Worm (Caenorhabditis elegans) whole organism, L2 larva: ENCODE measurements around the gene R10D12.13.

Experiments used
- F13H6.1 ChIP-seq: sonication (generic microtip); optimal IDR thresholded peaks from 2 replicates; lab custom pipeline; 2016; ENCODE audit warnings: missing genetic modification characterization, missing compliant biosample characterization
- R02D3.7 ChIP-seq: fragments of 150-350 bp; optimal IDR thresholded peaks from 2 replicates; lab custom pipeline; 2014; ENCODE audit warnings: missing biosample characterization, missing genetic modification characterization
- Y55F3AM.14 ChIP-seq: fragments of 200-800 bp; sonication (Bioruptor generic); optimal IDR thresholded peaks from 2 replicates; lab custom pipeline; 2018; ENCODE audit warnings: mild to moderate bottlenecking, missing genetic modification characterization, missing compliant biosample characterization
- alr-1 ChIP-seq: fragments of 150-350 bp; optimal IDR thresholded peaks from 2 replicates; lab custom pipeline; 2014; ENCODE audit warnings: missing biosample characterization, missing genetic modification characterization
- ama-1 ChIP-seq: fragments of 150-350 bp; optimal IDR thresholded peaks from 2 replicates; lab custom pipeline; 2018; ENCODE audit warnings: inconsistent platforms
- blmp-1 ChIP-seq: sonication (generic microtip); optimal IDR thresholded peaks from 2 replicates; lab custom pipeline; 2017; ENCODE audit warnings: missing genetic modification characterization, mild to moderate bottlenecking, missing compliant biosample characterization, antibody characterized with exemption, moderate library complexity; ENCODE audit not compliant: insufficient read depth
- ceh-82 ChIP-seq: fragments of 150-350 bp; optimal IDR thresholded peaks from 2 replicates; lab custom pipeline; 2014; ENCODE audit warnings: missing biosample characterization, missing genetic modification characterization
- crh-2 ChIP-seq: sonication (generic microtip); optimal IDR thresholded peaks from 2 replicates; lab custom pipeline; 2017; ENCODE audit warnings: missing biosample characterization, missing genetic modification characterization
- dmd-4 ChIP-seq: sonication (generic microtip); optimal IDR thresholded peaks from 2 replicates; lab custom pipeline; 2017; ENCODE audit warnings: missing biosample characterization, missing genetic modification characterization
- egl-27 ChIP-seq: sonication (generic microtip); optimal IDR thresholded peaks from 3 replicates; lab custom pipeline; 2017; ENCODE audit warnings: missing biosample characterization, missing genetic modification reagents, missing genetic modification characterization
- elt-1 ChIP-seq: fragments of 150-350 bp; optimal IDR thresholded peaks from 2 replicates; lab custom pipeline; 2014; ENCODE audit warnings: missing biosample characterization, missing genetic modification characterization
- elt-3 ChIP-seq: sonication (generic microtip); optimal IDR thresholded peaks from 2 replicates; lab custom pipeline; 2017; ENCODE audit warnings: missing biosample characterization, missing genetic modification characterization
- fos-1 ChIP-seq: fragments of 150-350 bp; optimal IDR thresholded peaks from 2 replicates; lab custom pipeline; 2014; ENCODE audit warnings: missing biosample characterization, missing genetic modification characterization
- gmeb-1 ChIP-seq: fragments of 150-350 bp; optimal IDR thresholded peaks from 2 replicates; lab custom pipeline; 2014; ENCODE audit warnings: missing biosample characterization, missing genetic modification characterization
- lin-11 ChIP-seq: fragments of 150-350 bp; sonication (generic microtip); optimal IDR thresholded peaks from 2 replicates; lab custom pipeline; 2014; ENCODE audit warnings: missing biosample characterization, missing genetic modification characterization, inconsistent platforms, mixed read lengths
- lin-13 ChIP-seq: fragments of 150-350 bp; optimal IDR thresholded peaks from 2 replicates; lab custom pipeline; 2014; ENCODE audit warnings: missing biosample characterization, missing genetic modification reagents, missing genetic modification characterization
- lsy-2 ChIP-seq, 2 experiments: fragments of 150-350 bp in 1 of 2; sonication (generic microtip) in 1 of 2; optimal IDR thresholded peaks; 2 replicates each; lab custom pipeline; 2014 to 2017; ENCODE audit warnings: missing biosample characterization in 2 of 2, missing genetic modification characterization in 2 of 2
- mab-5 ChIP-seq: fragments of 150-350 bp; optimal IDR thresholded peaks from 2 replicates; lab custom pipeline; 2014; ENCODE audit warnings: missing biosample characterization, missing genetic modification characterization
- mbf-1 ChIP-seq: sonication (generic microtip); optimal IDR thresholded peaks from 2 replicates; lab custom pipeline; 2017; ENCODE audit warnings: missing biosample characterization, missing genetic modification characterization
- mdl-1 ChIP-seq, 2 experiments: fragments of 150-350 bp in 1 of 2; sonication (generic microtip) in 1 of 2; optimal IDR thresholded peaks; 2 replicates each; lab custom pipeline; 2017; ENCODE audit warnings: missing biosample characterization in 2 of 2, missing genetic modification characterization in 2 of 2
- nhr-10 ChIP-seq: sonication (generic microtip); optimal IDR thresholded peaks from 2 replicates; lab custom pipeline; 2017; ENCODE audit warnings: missing biosample characterization, missing genetic modification characterization
- nhr-11 ChIP-seq: fragments of 150-350 bp; optimal IDR thresholded peaks from 2 replicates; lab custom pipeline; 2014; ENCODE audit warnings: missing biosample characterization, missing genetic modification characterization
- nhr-129 ChIP-seq: fragments of 150-350 bp; optimal IDR thresholded peaks from 2 replicates; lab custom pipeline; 2014; ENCODE audit warnings: missing biosample characterization, missing genetic modification characterization
- nhr-21 ChIP-seq: fragments of 150-350 bp; optimal IDR thresholded peaks from 2 replicates; lab custom pipeline; 2014; ENCODE audit warnings: missing biosample characterization, missing genetic modification characterization
- nhr-6 ChIP-seq: fragments of 150-350 bp; optimal IDR thresholded peaks from 2 replicates; lab custom pipeline; 2014; ENCODE audit warnings: missing biosample characterization, missing genetic modification characterization
- nhr-77 ChIP-seq: fragments of 150-350 bp; optimal IDR thresholded peaks from 2 replicates; lab custom pipeline; 2014; ENCODE audit warnings: missing biosample characterization, missing genetic modification characterization
- sem-4 ChIP-seq: fragments of 150-350 bp; optimal IDR thresholded peaks from 2 replicates; lab custom pipeline; 2014; ENCODE audit warnings: missing biosample characterization, missing genetic modification reagents, missing genetic modification characterization
- sma-9 ChIP-seq, 2 experiments: fragments of 150-350 bp in 1 of 2; sonication (generic microtip) in 1 of 2; optimal IDR thresholded peaks; 2 replicates each; lab custom pipeline; 2014 to 2016; ENCODE audit warnings: missing genetic modification characterization in 2 of 2, mild to moderate bottlenecking in 1 of 2, missing biosample characterization in 1 of 2, missing compliant biosample characterization in 1 of 2, missing genetic modification reagents in 1 of 2, moderate library complexity in 1 of 2
- snpc-4 ChIP-seq: fragments of 150-350 bp; optimal IDR thresholded peaks from 2 replicates; lab custom pipeline; 2014; ENCODE audit warnings: missing biosample characterization, missing genetic modification characterization
- unc-62 ChIP-seq: fragments of 150-350 bp; optimal IDR thresholded peaks from 2 replicates; lab custom pipeline; 2014; ENCODE audit warnings: missing biosample characterization, missing genetic modification reagents, missing genetic modification characterization
- zag-1 ChIP-seq: fragments of 150-350 bp; optimal IDR thresholded peaks from 2 replicates; lab custom pipeline; 2014; ENCODE audit warnings: missing biosample characterization, missing genetic modification characterization
- ztf-1 ChIP-seq: fragments of 200-800 bp; sonication (Bioruptor generic); conservative IDR thresholded peaks from 2 replicates; pipeline ENCODE4 v1.3.6; 2022; ENCODE audit warnings: missing genetic modification characterization, missing compliant biosample characterization
- ztf-11 ChIP-seq: sonication (generic microtip); optimal IDR thresholded peaks from 2 replicates; lab custom pipeline; 2017; ENCODE audit warnings: missing biosample characterization, missing genetic modification characterization
- ztf-4 ChIP-seq: fragments of 150-350 bp; optimal IDR thresholded peaks from 2 replicates; lab custom pipeline; 2014; ENCODE audit warnings: missing biosample characterization, missing genetic modification characterization

The R10D12.13 gene

ce11 chrV:13981677-13982076 is 19.5 kb downstream of the R10D12.13 start:
- TF ChIP-seq ztf-4 (tag; lab: Kevin White, UChicago) (no peak), nhr-11 (no peak), ceh-82 (tag; lab: Kevin White, UChicago) (no peak), nhr-6 (tag; lab: Kevin White, UChicago) (no peak), mdl-1 (tag; optimal IDR thresholded peaks at IDR 0.05; lab: Kevin White, UChicago) (no peak), egl-27 (no peak), ztf-1 (no peak), mbf-1 (no peak), gmeb-1 (tag; lab: Kevin White, UChicago) (no peak), unc-62 (GFP tag; lab: Kevin White, UChicago) (no peak)
- TF ChIP-seq, all 48 proteins: peak for 0

ce11 chrV:13984828-13985227 is 22.6 kb downstream of the R10D12.13 start, which contains the start of gene end-1:
TSS of gene end-1 (plus strand) at chrV:13985128.
- TF ChIP-seq mab-5 (tag; lab: Kevin White, UChicago): no peak
- TF ChIP-seq sem-4 (tag; lab: Kevin White, UChicago): no peak
- no peak for TF ChIP-seq nhr-77 (tag; lab: Kevin White, UChicago)
- TF ChIP-seq nhr-6 (tag; lab: Kevin White, UChicago): no peak
- TF ChIP-seq lin-11 (tag; lab: Kevin White, UChicago): no peak
- no peak for TF ChIP-seq lin-13 (GFP tag; lab: Kevin White, UChicago)
- TF ChIP-seq zag-1: no peak
- no peak for TF ChIP-seq blmp-1 (tag; lab: Kevin White, UChicago)
- TF ChIP-seq elt-1 (tag; lab: Kevin White, UChicago): no peak
- TF ChIP-seq egl-27: no peak

ce11 chrV:13986823-13987222 is 24.6 kb downstream of the R10D12.13 start:
- peak; percentile 71 for TF ChIP-seq fos-1 (tag; lab: Kevin White, UChicago)
- TF ChIP-seq dmd-4 (tag; lab: Kevin White, UChicago): no peak
- no peak for TF ChIP-seq Y55F3AM.14 (GFP tag; lab: Kevin White, UChicago)
- TF ChIP-seq elt-3 (tag; lab: Kevin White, UChicago): no peak
- peak; percentile 32 for TF ChIP-seq crh-2 (tag; lab: Kevin White, UChicago)
- no peak for TF ChIP-seq snpc-4

ce11 chrV:13992485-13992884 is 30.3 kb downstream of the R10D12.13 start, which contains the start of gene droe-4:
TSS of gene droe-4 (plus strand) at chrV:13992656.
- TF ChIP-seq lin-13 (GFP tag; lab: Kevin White, UChicago) (no peak), nhr-11 (no peak), alr-1 (tag; lab: Kevin White, UChicago) (no peak), egl-27 (no peak), nhr-10 (tag; lab: Kevin White, UChicago) (no peak), nhr-6 (tag; lab: Kevin White, UChicago) (no peak), gmeb-1 (tag; lab: Kevin White, UChicago) (no peak), lsy-2 (tag; optimal IDR thresholded peaks at IDR 0.05; lab: Kevin White, UChicago) (no peak), unc-62 (GFP tag; lab: Kevin White, UChicago) (no peak), R02D3.7 (tag; lab: Kevin White, UChicago) (no peak), elt-1 (tag; lab: Kevin White, UChicago) (no peak), fos-1 (tag; lab: Kevin White, UChicago) (no peak)

ce11 chrV:13993478-13993877 is 31.3 kb downstream of the R10D12.13 start:
- no peak for TF ChIP-seq mab-5 (tag; lab: Kevin White, UChicago)
- TF ChIP-seq dmd-4 (tag; lab: Kevin White, UChicago): no peak
- TF ChIP-seq sem-4 (tag; lab: Kevin White, UChicago): no peak
- peak; percentile 59 for TF ChIP-seq nhr-21 (tag; lab: Kevin White, UChicago)
- TF ChIP-seq ama-1 (lab: Kevin White, UChicago): no peak

ce11 chrV:14001929-14002328 is 39.7 kb downstream of the R10D12.13 start:
- TF ChIP-seq sem-4 (tag; lab: Kevin White, UChicago) (peak; percentile 26), lin-13 (GFP tag; lab: Kevin White, UChicago) (no peak)

ce11 chrV:14002402-14002801 is 40.2 kb downstream of the R10D12.13 start:
- TF ChIP-seq ztf-11 (tag; lab: Kevin White, UChicago): no peak
- peak; percentile 25 for TF ChIP-seq nhr-129
- no peak for TF ChIP-seq gmeb-1 (tag; lab: Kevin White, UChicago)
- peak; percentile 19 for TF ChIP-seq sma-9 (GFP tag; optimal IDR thresholded peaks at IDR 0.05; lab: Kevin White, UChicago)
- TF ChIP-seq sma-9 (tag; optimal IDR thresholded peaks at IDR 0.05; lab: Kevin White, UChicago): no peak
- TF ChIP-seq F13H6.1 (tag; lab: Kevin White, UChicago): peak; percentile 21
- peak; percentile 28 for TF ChIP-seq fos-1 (tag; lab: Kevin White, UChicago)
- TF ChIP-seq, all 48 proteins: peak for 4
